Worm (Caenorhabditis elegans) whole organism, late embryonic: ENCODE results near the gene swt-2.
"Not testable (repeated sequence)": the region's sequence is repeated elsewhere in the genome, so short reads cannot be mapped to it uniquely, and the experiment has no call there.

Experiments used
- K02D7.2 ChIP-seq: sonication (generic microtip); optimal IDR thresholded peaks from 2 replicates; lab custom pipeline; 2017; ENCODE audit warnings: mild to moderate bottlenecking, missing genetic modification characterization, missing compliant biosample characterization
- K09A11.1 ChIP-seq: sonication (generic microtip); optimal IDR thresholded peaks from 2 replicates; lab custom pipeline; 2017; ENCODE audit warnings: antibody characterized with exemption, mild to moderate bottlenecking, missing genetic modification characterization, missing compliant biosample characterization; ENCODE audit not compliant: insufficient read depth
- ahr-1 ChIP-seq: sonication (generic microtip); optimal IDR thresholded peaks from 2 replicates; lab custom pipeline; 2016; ENCODE audit warnings: missing genetic modification characterization, missing compliant biosample characterization
- ama-1 ChIP-seq: fragments of 150-350 bp; optimal IDR thresholded peaks from 2 replicates; lab custom pipeline; 2014
- ceh-18 ChIP-seq: sonication (generic microtip); optimal IDR thresholded peaks from 2 replicates; lab custom pipeline; 2016; ENCODE audit warnings: missing genetic modification characterization, missing compliant biosample characterization
- ceh-2 ChIP-seq: sonication (generic microtip); optimal IDR thresholded peaks from 2 replicates; lab custom pipeline; 2016; ENCODE audit warnings: missing genotype, missing genetic modification characterization, missing compliant biosample characterization
- ceh-22 ChIP-seq: sonication (generic microtip); optimal IDR thresholded peaks from 2 replicates; lab custom pipeline; 2017; ENCODE audit warnings: missing biosample characterization, missing genetic modification characterization
- ceh-31 ChIP-seq: sonication (generic microtip); optimal IDR thresholded peaks from 2 replicates; lab custom pipeline; 2016; ENCODE audit warnings: missing genetic modification characterization, missing compliant biosample characterization
- ceh-34 ChIP-seq: sonication (generic microtip); optimal IDR thresholded peaks from 2 replicates; lab custom pipeline; 2016; ENCODE audit warnings: mild to moderate bottlenecking, missing genetic modification characterization, missing compliant biosample characterization
- ceh-45 ChIP-seq: fragments of 200-800 bp; sonication (Bioruptor generic); IDR thresholded peaks from 2 replicates; pipeline ENCODE4 v1.3.6; 2022; ENCODE audit warnings: missing genetic modification reagents, missing genetic modification characterization, missing compliant biosample characterization
- ceh-48 ChIP-seq: sonication (generic microtip); optimal IDR thresholded peaks from 2 replicates; lab custom pipeline; 2016; ENCODE audit warnings: missing genetic modification characterization, inconsistent platforms, missing compliant biosample characterization
- ceh-6 ChIP-seq: fragments of 200-800 bp; sonication (Bioruptor generic); optimal IDR thresholded peaks from 2 replicates; lab custom pipeline; 2018; ENCODE audit warnings: mild to moderate bottlenecking, missing genetic modification characterization, missing compliant biosample characterization
- che-1 ChIP-seq: sonication (generic microtip); optimal IDR thresholded peaks from 2 replicates; lab custom pipeline; 2016; ENCODE audit warnings: mild to moderate bottlenecking, missing genetic modification characterization, missing compliant biosample characterization
- dve-1 ChIP-seq: sonication (generic microtip); optimal IDR thresholded peaks from 2 replicates; lab custom pipeline; 2017; ENCODE audit warnings: antibody characterized with exemption, mild to moderate bottlenecking, missing genetic modification characterization, missing compliant biosample characterization
- elt-2 ChIP-seq: sonication (generic microtip); optimal IDR thresholded peaks from 2 replicates; lab custom pipeline; 2016; ENCODE audit warnings: missing genetic modification reagents, missing genetic modification characterization, missing compliant biosample characterization
- ets-4 ChIP-seq: sonication (generic microtip); optimal IDR thresholded peaks from 2 replicates; lab custom pipeline; 2016; ENCODE audit warnings: missing genetic modification characterization, missing compliant biosample characterization
- fax-1 ChIP-seq: sonication (generic microtip); optimal IDR thresholded peaks from 2 replicates; lab custom pipeline; 2016; ENCODE audit warnings: missing genotype, missing genetic modification characterization, missing compliant biosample characterization
- fkh-10 ChIP-seq: fragments of 150-350 bp; optimal IDR thresholded peaks from 2 replicates; lab custom pipeline; 2014; ENCODE audit warnings: missing biosample characterization, missing genetic modification reagents, missing genetic modification characterization
- gmeb-2 ChIP-seq: sonication (generic microtip); optimal IDR thresholded peaks from 2 replicates; lab custom pipeline; 2016; ENCODE audit warnings: missing genetic modification characterization, inconsistent platforms, missing compliant biosample characterization
- hlh-15 ChIP-seq: sonication (generic microtip); optimal IDR thresholded peaks from 2 replicates; lab custom pipeline; 2016; ENCODE audit warnings: missing genetic modification characterization, missing compliant biosample characterization
- lim-6 ChIP-seq: sonication (generic microtip); optimal IDR thresholded peaks from 2 replicates; lab custom pipeline; 2016; ENCODE audit warnings: missing genetic modification characterization, missing compliant biosample characterization
- madf-2 ChIP-seq: sonication (generic microtip); optimal IDR thresholded peaks from 2 replicates; lab custom pipeline; 2017; ENCODE audit warnings: missing genetic modification characterization, missing compliant biosample characterization
- nfya-1 ChIP-seq: sonication (generic microtip); optimal IDR thresholded peaks from 2 replicates; lab custom pipeline; 2017; ENCODE audit warnings: missing genetic modification characterization, mild to moderate bottlenecking, missing compliant biosample characterization, antibody characterized with exemption, moderate library complexity
- nhr-232 ChIP-seq: sonication (generic microtip); optimal IDR thresholded peaks from 2 replicates; lab custom pipeline; 2016; ENCODE audit warnings: missing genetic modification characterization, missing compliant biosample characterization
- npax-4 ChIP-seq: sonication (generic microtip); optimal IDR thresholded peaks from 2 replicates; lab custom pipeline; 2016; ENCODE audit warnings: missing genetic modification characterization, missing compliant biosample characterization
- odd-2 ChIP-seq: sonication (generic microtip); optimal IDR thresholded peaks from 2 replicates; lab custom pipeline; 2017; ENCODE audit warnings: antibody characterized with exemption, mild to moderate bottlenecking, missing genetic modification characterization, missing compliant biosample characterization
- pag-3 ChIP-seq: sonication (generic microtip); optimal IDR thresholded peaks from 2 replicates; lab custom pipeline; 2016; ENCODE audit warnings: missing compliant biosample characterization, missing genetic modification characterization, borderline replicate concordance
- pat-9 ChIP-seq: fragments of 200-800 bp; sonication (Bioruptor generic); optimal IDR thresholded peaks from 2 replicates; lab custom pipeline; 2018; ENCODE audit warnings: mild to moderate bottlenecking, missing genetic modification characterization, moderate library complexity, missing compliant biosample characterization
- pha-2 ChIP-seq: sonication (generic microtip); optimal IDR thresholded peaks from 2 replicates; lab custom pipeline; 2017; ENCODE audit warnings: mild to moderate bottlenecking, missing genetic modification characterization, missing compliant biosample characterization
- pha-4 ChIP-seq: fragments of 150-350 bp; optimal IDR thresholded peaks from 2 replicates; lab custom pipeline; 2018; ENCODE audit warnings: missing biosample characterization, missing genetic modification reagents, missing genetic modification characterization
- sdc-2 ChIP-seq: sonication (generic microtip); optimal IDR thresholded peaks from 2 replicates; lab custom pipeline; 2016; ENCODE audit warnings: missing genotype, missing genetic modification characterization, missing compliant biosample characterization
- sox-2 ChIP-seq: fragments of 200-800 bp; sonication (Bioruptor generic); IDR thresholded peaks from 2 replicates; pipeline ENCODE4 v1.3.6; 2022; ENCODE audit warnings: missing genetic modification reagents, missing genetic modification characterization, missing compliant biosample characterization
- syd-9 ChIP-seq: sonication (generic microtip); optimal IDR thresholded peaks from 2 replicates; lab custom pipeline; 2016; ENCODE audit warnings: mild to moderate bottlenecking, missing genetic modification characterization, moderate library complexity, missing compliant biosample characterization
- tbx-2 ChIP-seq: sonication (generic microtip); optimal IDR thresholded peaks from 2 replicates; lab custom pipeline; 2016; ENCODE audit warnings: missing genetic modification characterization, missing compliant biosample characterization
- tbx-7 ChIP-seq: sonication (generic microtip); optimal IDR thresholded peaks from 2 replicates; lab custom pipeline; 2016; ENCODE audit warnings: missing genotype, missing genetic modification characterization, missing compliant biosample characterization
- ttx-3 ChIP-seq: sonication (generic microtip); optimal IDR thresholded peaks from 2 replicates; lab custom pipeline; 2016; ENCODE audit warnings: missing genetic modification reagents, missing genetic modification characterization, missing compliant biosample characterization
- unc-3 ChIP-seq, 2 experiments: fragments of 200-800 bp in 1 of 2; sonication (Bioruptor generic) in 1 of 2; sonication (generic microtip) in 1 of 2; conservative IDR thresholded peaks in 1 of 2; optimal IDR thresholded peaks in 1 of 2; 2 replicates each; pipeline versions ENCODE4 v1.3.6 to Lab custom; 2016 to 2022; ENCODE audit warnings: missing compliant biosample characterization in 2 of 2, missing genetic modification characterization in 2 of 2, missing genetic modification reagents in 1 of 2
- unc-55 ChIP-seq: sonication (generic microtip); optimal IDR thresholded peaks from 2 replicates; lab custom pipeline; 2017; ENCODE audit warnings: missing biosample characterization, missing genetic modification reagents, missing genetic modification characterization
- zip-5 ChIP-seq: sonication (generic microtip); optimal IDR thresholded peaks from 2 replicates; lab custom pipeline; 2016; ENCODE audit warnings: missing genetic modification characterization, missing compliant biosample characterization

Gene swt-2

DNA sequence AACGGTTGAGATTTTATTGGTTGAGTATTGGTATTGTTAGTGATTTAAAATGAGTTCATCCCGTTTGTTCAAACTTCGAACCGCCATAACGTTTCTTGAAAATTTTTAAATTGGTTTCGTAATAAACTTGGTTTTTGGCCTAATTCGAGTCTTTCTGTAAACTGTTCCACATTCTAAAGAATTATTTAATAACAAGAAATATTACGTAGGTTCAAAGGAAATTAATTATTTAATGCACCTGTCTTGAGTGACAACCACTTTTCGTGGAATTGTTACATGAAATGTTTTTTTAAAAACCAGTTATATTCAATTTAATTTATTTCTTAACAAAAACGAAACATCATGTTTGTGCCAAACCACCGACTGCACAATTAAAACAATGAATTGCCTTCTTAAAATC, 28.7 kb upstream of the swt-2 start:
- no peak for TF ChIP-seq sdc-2 (tag; lab: Kevin White, UChicago)
- TF ChIP-seq ttx-3 = no peak
- no peak for TF ChIP-seq hlh-15 (tag; lab: Kevin White, UChicago)
- TF ChIP-seq ceh-18 = no peak
- no peak for TF ChIP-seq ceh-45 (GFP tag; lab: Robert Waterston, UW)
- TF ChIP-seq nfya-1 (tag; lab: Kevin White, UChicago) = no peak
- no peak for TF ChIP-seq unc-3 (GFP tag; conservative IDR thresholded peaks at IDR 0.05; lab: Robert Waterston, UW)
- TF ChIP-seq unc-3 (tag; optimal IDR thresholded peaks at IDR 0.05; lab: Kevin White, UChicago) = no peak
- TF ChIP-seq npax-4 (tag; lab: Kevin White, UChicago) = no peak
- no peak for TF ChIP-seq nhr-232
- TF ChIP-seq ceh-31 = no peak
- no peak for TF ChIP-seq sox-2 (GFP tag; lab: Robert Waterston, UW)
- TF ChIP-seq gmeb-2 = no peak
- TF ChIP-seq pha-2 = no peak
- no peak for TF ChIP-seq ceh-22

DNA sequence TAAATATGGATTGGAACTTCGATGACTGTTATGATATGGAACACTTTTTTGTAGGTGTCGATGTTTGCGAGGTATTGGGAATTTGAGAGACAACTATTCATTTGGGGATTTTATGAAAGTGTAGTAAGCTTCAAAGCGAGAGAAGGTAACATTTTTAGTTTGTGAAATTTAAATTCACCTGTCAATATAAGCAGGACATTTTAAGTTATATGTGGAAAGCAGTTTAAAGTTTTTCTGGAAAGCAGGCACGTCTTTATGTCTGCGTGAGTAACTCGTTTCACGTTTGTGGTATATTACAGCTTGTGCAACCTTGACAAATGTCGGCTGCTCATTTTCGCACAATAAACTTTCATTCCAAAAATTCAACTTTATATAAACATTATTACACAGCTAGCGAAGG, 25.7 kb upstream of the swt-2 start, which contains the start of gene srh-229:
srh-229 (minus strand) TSS at position 101 of the 400 bp plus-strand sequence.
- no peak for TF ChIP-seq nfya-1 (tag; lab: Kevin White, UChicago)
- TF ChIP-seq ceh-18 = no peak
- no peak for TF ChIP-seq ets-4 (tag; lab: Kevin White, UChicago)
- TF ChIP-seq zip-5 (tag; lab: Kevin White, UChicago) = no peak
- TF ChIP-seq npax-4 (tag; lab: Kevin White, UChicago) = no peak
- TF ChIP-seq ahr-1 = no peak
- TF ChIP-seq dve-1 (tag; lab: Kevin White, UChicago) = no peak
- TF ChIP-seq odd-2 (tag; lab: Kevin White, UChicago) = no peak
- no peak for TF ChIP-seq nhr-232
- TF ChIP-seq che-1 (tag; lab: Kevin White, UChicago) = no peak

DNA sequence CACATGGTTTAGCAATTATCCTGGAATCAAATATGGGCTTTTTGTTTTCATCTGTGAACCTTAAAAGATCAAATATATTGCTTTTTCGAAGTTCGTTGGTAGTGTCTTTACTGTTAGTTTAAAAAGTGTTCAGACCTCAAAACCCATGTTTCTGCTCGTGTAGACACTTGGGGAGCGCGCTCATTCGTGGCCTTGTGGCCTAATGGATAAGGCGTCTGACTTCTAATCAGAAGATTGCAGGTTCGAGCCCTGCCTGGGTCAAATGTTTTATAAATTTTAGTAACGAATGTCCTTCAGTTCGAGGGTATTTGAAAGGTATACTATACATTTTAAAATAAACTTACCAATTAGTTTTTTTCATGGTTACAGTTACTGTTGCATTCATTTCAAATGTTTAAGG, 23.7 kb upstream of the swt-2 start:
- TF ChIP-seq syd-9 (tag; lab: Kevin White, UChicago) = no peak
- TF ChIP-seq, all 69 proteins: peak for 0

DNA sequence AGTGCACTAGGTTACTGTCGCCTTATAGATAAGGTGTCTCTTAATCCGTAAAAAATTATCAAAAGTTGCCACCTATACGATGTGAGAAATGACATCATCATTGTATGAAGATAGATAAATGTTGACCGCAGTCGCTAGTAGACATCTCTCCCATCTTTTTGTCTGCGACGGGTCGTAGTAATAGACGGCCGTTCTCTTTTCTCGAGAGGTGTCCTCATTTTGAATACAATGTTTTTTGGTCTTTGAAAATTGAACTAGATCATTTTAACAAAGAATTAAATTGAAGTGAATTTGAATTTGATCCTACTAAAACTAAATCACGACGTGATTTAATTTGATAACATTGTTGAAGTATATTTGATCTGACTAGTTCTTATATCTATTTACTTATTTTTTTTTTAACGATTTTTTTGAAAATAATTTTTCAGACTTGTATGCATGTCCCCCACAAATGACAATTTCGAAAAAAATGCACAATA, 21.3 kb upstream of the swt-2 start, which contains the start of the genes str-31 and nhr-172:
str-31 (minus strand) TSS at position 101 of the 479 bp plus-strand sequence.
nhr-172 (plus strand) TSS at position 429 of the 479 bp plus-strand sequence.
- TF ChIP-seq elt-2 (peak; percentile 63), ceh-6 (GFP tag; lab: Kevin White, UChicago) (no peak), ama-1 (no peak), pag-3 (tag; lab: Kevin White, UChicago) (no peak), unc-3 (GFP tag; conservative IDR thresholded peaks at IDR 0.05; lab: Robert Waterston, UW) (no peak), unc-3 (tag; optimal IDR thresholded peaks at IDR 0.05; lab: Kevin White, UChicago) (no peak), zip-5 (tag; lab: Kevin White, UChicago) (no peak)

DNA sequence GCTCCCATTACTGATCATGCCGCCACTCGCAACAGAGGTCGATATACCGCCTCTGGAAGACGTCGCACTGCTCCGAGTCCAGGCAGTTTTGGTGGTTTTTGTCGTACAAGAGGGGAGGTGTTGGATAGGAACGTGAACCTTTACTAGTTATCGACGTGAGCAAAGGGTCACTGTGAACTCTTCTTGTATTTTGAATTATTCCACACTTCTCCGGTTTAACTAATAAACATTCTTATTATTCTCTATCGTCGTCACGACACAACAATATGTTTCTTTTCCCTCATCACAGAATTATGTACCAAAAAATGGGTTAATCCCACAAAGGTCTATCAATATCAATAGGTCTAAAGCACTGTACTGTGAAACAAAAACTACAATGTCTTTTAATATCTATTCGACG, 18.5 kb upstream of the swt-2 start, which contains the start of gene nhr-171:
nhr-171 (plus strand) TSS at position 301 of the 400 bp plus-strand sequence.
- not testable (repeated sequence) for TF ChIP-seq pat-9 (tag; lab: Kevin White, UChicago); tbx-7 (tag; lab: Kevin White, UChicago); ceh-34

DNA sequence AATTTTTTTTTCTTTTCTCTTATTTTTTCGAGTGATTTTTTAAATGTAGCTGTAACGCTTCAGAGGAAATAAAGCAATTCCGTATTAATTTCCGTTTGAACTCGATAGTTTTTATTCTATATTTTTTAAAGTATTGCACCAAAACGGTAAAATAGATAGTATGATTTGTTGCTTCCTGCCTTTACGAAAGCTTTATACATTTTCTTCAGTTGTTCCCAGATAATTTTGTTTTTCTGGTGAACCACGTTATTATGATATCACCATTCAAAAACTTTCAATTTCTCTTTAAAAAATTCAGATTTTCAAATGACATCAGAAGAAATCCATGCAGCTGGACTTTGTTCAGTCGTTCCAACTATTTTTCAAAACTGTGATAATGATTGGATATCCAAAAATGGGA, 15.0 kb upstream of the swt-2 start, which contains the start of gene srb-18:
srb-18 (plus strand) TSS at position 301 of the 400 bp plus-strand sequence.
- TF ChIP-seq ceh-48 (no peak), dve-1 (tag; lab: Kevin White, UChicago) (no peak), ceh-2 (tag; lab: Kevin White, UChicago) (no peak), madf-2 (tag; lab: Kevin White, UChicago) (no peak), ama-1 (no peak), K09A11.1 (tag; lab: Kevin White, UChicago) (no peak), unc-55 (GFP tag; lab: Kevin White, UChicago) (no peak), fax-1 (tag; lab: Kevin White, UChicago) (no peak), tbx-2 (no peak), ceh-31 (no peak), ceh-6 (GFP tag; lab: Kevin White, UChicago) (no peak), K02D7.2 (tag; lab: Kevin White, UChicago) (no peak), lim-6 (tag; lab: Kevin White, UChicago) (no peak), pha-4 (tag; lab: Kevin White, UChicago) (no peak), fkh-10 (GFP tag; lab: Kevin White, UChicago) (no peak), elt-2 (no peak)
